Worm (Caenorhabditis elegans): ENCODE results near the gene F41C3.2.

- TF ChIP-seq him-1 (tag; optimal IDR thresholded peaks at IDR 0.05) = no peak
- TF ChIP-seq dao-5 (tag; optimal IDR thresholded peaks at IDR 0.05) = no peak
Observed at ce11 chrII:4706359-4706871, 43.4 kb upstream of the F41C3.2 start, which contains the start of the genes F10G7.9 and tsn-1.
